Fruit fly (Drosophila melanogaster) whole organism, wandering third instar larva: ENCODE measurements around the gene Myo28B1.

Experiments used
- Dfd ChIP-seq: fragments of >200 bp; optimal IDR thresholded peaks from 2 replicates; lab custom pipeline; 2017; ENCODE audit warnings: missing biosample characterization, missing genetic modification characterization
- GATAd ChIP-seq: sonication (Bioruptor generic); optimal IDR thresholded peaks from 2 replicates; lab custom pipeline; 2016; ENCODE audit warnings: missing biosample characterization, missing genetic modification characterization
- Jra ChIP-seq: sonication (Bioruptor generic); optimal IDR thresholded peaks from 2 replicates; lab custom pipeline; 2016; ENCODE audit warnings: missing biosample characterization, missing genetic modification characterization
- OdsH ChIP-seq: fragments of 200-800 bp; sonication (Bioruptor generic); optimal IDR thresholded peaks from 2 replicates; lab custom pipeline; 2016; ENCODE audit warnings: missing biosample characterization, mild to moderate bottlenecking, missing genetic modification characterization
- Sp1 ChIP-seq: fragments of 200-800 bp; sonication (Bioruptor generic); optimal IDR thresholded peaks from 3 replicates; lab custom pipeline; 2019; ENCODE audit warnings: missing biosample characterization, mild to moderate bottlenecking, missing genetic modification characterization, moderate library complexity
- Vsx2 ChIP-seq: fragments of 200-300, 225-300 bp; sonication (Bioruptor generic); optimal IDR thresholded peaks from 2 replicates; lab custom pipeline; 2018; ENCODE audit warnings: missing biosample characterization, missing genetic modification characterization; ENCODE audit not compliant: partially characterized antibody
- dmrt93B ChIP-seq: fragments of 200-800 bp; sonication (Bioruptor generic); optimal IDR thresholded peaks from 2 replicates; lab custom pipeline; 2018; ENCODE audit warnings: missing biosample characterization, mild to moderate bottlenecking, missing genetic modification characterization
- dsf ChIP-seq: sonication (Bioruptor generic); optimal IDR thresholded peaks from 2 replicates; lab custom pipeline; 2016; ENCODE audit warnings: missing biosample characterization, missing genetic modification characterization, borderline replicate concordance
- foxo ChIP-seq, 2 experiments: fragments of 200-800 bp; sonication (Bioruptor generic); optimal IDR thresholded peaks; 2 replicates in 1 of 2; 3 replicates in 1 of 2; lab custom pipeline; 2016 to 2017; ENCODE audit warnings: missing biosample characterization in 2 of 2, missing genetic modification characterization in 2 of 2
- lola ChIP-seq: fragments of >200 bp; optimal IDR thresholded peaks from 2 replicates; lab custom pipeline; 2017; ENCODE audit warnings: missing biosample characterization, missing genetic modification characterization
- pan ChIP-seq: fragments of >200 bp; optimal IDR thresholded peaks from 2 replicates; lab custom pipeline; 2017
- psq ChIP-seq: fragments of 200-800 bp; sonication (Bioruptor generic); optimal IDR thresholded peaks from 3 replicates; lab custom pipeline; 2017; ENCODE audit warnings: missing biosample characterization, mild to moderate bottlenecking, missing genetic modification characterization, moderate library complexity
- sv ChIP-seq: fragments of 200-800 bp; sonication (Bioruptor generic); optimal IDR thresholded peaks from 3 replicates; lab custom pipeline; 2016; ENCODE audit warnings: missing biosample characterization, missing genetic modification characterization

DNA sequence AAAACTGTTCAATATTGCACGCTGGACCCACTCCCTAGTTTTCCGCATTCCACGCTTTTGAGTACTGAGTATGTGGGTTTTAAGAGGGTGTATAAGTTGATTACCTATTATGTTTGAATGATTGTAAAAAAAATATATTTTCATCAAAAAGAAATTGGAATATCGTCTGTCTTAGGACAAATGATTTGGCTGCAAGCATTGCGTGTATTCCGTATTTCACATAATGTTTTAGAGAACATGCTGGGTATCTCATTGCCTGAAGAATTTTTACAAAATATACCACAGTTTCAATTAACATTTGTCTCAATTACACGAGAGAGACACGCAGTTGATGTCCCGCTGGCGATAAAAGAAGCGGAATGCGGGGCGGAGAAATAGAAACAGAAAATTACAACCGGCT, 33.1 kb upstream of the Myo28B1 start:
- TF ChIP-seq psq (GFP tag; lab: Kevin White, UChicago) (no peak), OdsH (GFP tag; lab: Kevin White, UChicago) (no peak), pan (lab: Kevin White, UChicago) (no peak), Sp1 (GFP tag; lab: Kevin White, UChicago) (no peak), sv (GFP tag; lab: Kevin White, UChicago) (no peak), GATAd (GFP tag; lab: Kevin White, UChicago) (no peak), Jra (GFP tag; lab: Kevin White, UChicago) (no peak), Vsx2 (GFP tag; lab: Kevin White, UChicago) (no peak), dsf (GFP tag; lab: Kevin White, UChicago) (no peak), dmrt93B (GFP tag; lab: Kevin White, UChicago) (no peak), lola (no peak), Dfd (GFP tag; lab: Kevin White, UChicago) (no peak), foxo (GFP tag; optimal IDR thresholded peaks at IDR 0.05; lab: Kevin White, UChicago) (no peak)
